Worm (Caenorhabditis elegans) whole organism, L2 larva: ENCODE measurements around the gene C45G9.2.
"Not testable (repeated sequence)": the region's sequence is repeated elsewhere in the genome, so short reads cannot be mapped to it uniquely, and the experiment has no call there.

Source experiments
- C34F6.9 ChIP-seq: fragments of 150-350 bp; optimal IDR thresholded peaks from 2 replicates; lab custom pipeline; 2014; ENCODE audit warnings: missing biosample characterization, missing genetic modification characterization
- F13H6.1 ChIP-seq: sonication (generic microtip); optimal IDR thresholded peaks from 2 replicates; lab custom pipeline; 2016; ENCODE audit warnings: missing genetic modification characterization, missing compliant biosample characterization
- Y55F3AM.14 ChIP-seq: fragments of 200-800 bp; sonication (Bioruptor generic); optimal IDR thresholded peaks from 2 replicates; lab custom pipeline; 2018; ENCODE audit warnings: mild to moderate bottlenecking, missing genetic modification characterization, missing compliant biosample characterization
- ZK546.5 ChIP-seq: sonication (generic microtip); optimal IDR thresholded peaks from 2 replicates; lab custom pipeline; 2017; ENCODE audit warnings: missing biosample characterization, missing genetic modification characterization
- alr-1 ChIP-seq: fragments of 150-350 bp; optimal IDR thresholded peaks from 2 replicates; lab custom pipeline; 2014; ENCODE audit warnings: missing biosample characterization, missing genetic modification characterization
- ama-1 ChIP-seq: fragments of 150-350 bp; optimal IDR thresholded peaks from 2 replicates; lab custom pipeline; 2018; ENCODE audit warnings: inconsistent platforms
- ceh-82 ChIP-seq: fragments of 150-350 bp; optimal IDR thresholded peaks from 2 replicates; lab custom pipeline; 2014; ENCODE audit warnings: missing biosample characterization, missing genetic modification characterization
- crh-2 ChIP-seq: sonication (generic microtip); optimal IDR thresholded peaks from 2 replicates; lab custom pipeline; 2017; ENCODE audit warnings: missing biosample characterization, missing genetic modification characterization
- elt-1 ChIP-seq: fragments of 150-350 bp; optimal IDR thresholded peaks from 2 replicates; lab custom pipeline; 2014; ENCODE audit warnings: missing biosample characterization, missing genetic modification characterization
- elt-3 ChIP-seq: sonication (generic microtip); optimal IDR thresholded peaks from 2 replicates; lab custom pipeline; 2017; ENCODE audit warnings: missing biosample characterization, missing genetic modification characterization
- gmeb-1 ChIP-seq: fragments of 150-350 bp; optimal IDR thresholded peaks from 2 replicates; lab custom pipeline; 2014; ENCODE audit warnings: missing biosample characterization, missing genetic modification characterization
- lin-11 ChIP-seq: fragments of 150-350 bp; sonication (generic microtip); optimal IDR thresholded peaks from 2 replicates; lab custom pipeline; 2014; ENCODE audit warnings: missing biosample characterization, missing genetic modification characterization, inconsistent platforms, mixed read lengths
- lin-39 ChIP-seq: fragments of 150-350 bp; optimal IDR thresholded peaks from 2 replicates; lab custom pipeline; 2014; ENCODE audit warnings: missing biosample characterization, missing genetic modification reagents, missing genetic modification characterization
- mab-5 ChIP-seq: fragments of 150-350 bp; optimal IDR thresholded peaks from 2 replicates; lab custom pipeline; 2014; ENCODE audit warnings: missing biosample characterization, missing genetic modification characterization
- nhr-10 ChIP-seq: sonication (generic microtip); optimal IDR thresholded peaks from 2 replicates; lab custom pipeline; 2017; ENCODE audit warnings: missing biosample characterization, missing genetic modification characterization
- nhr-11 ChIP-seq: fragments of 150-350 bp; optimal IDR thresholded peaks from 2 replicates; lab custom pipeline; 2014; ENCODE audit warnings: missing biosample characterization, missing genetic modification characterization
- nhr-12 ChIP-seq: fragments of 150-350 bp; optimal IDR thresholded peaks from 2 replicates; lab custom pipeline; 2014; ENCODE audit warnings: missing biosample characterization, missing genetic modification characterization
- nhr-21 ChIP-seq: fragments of 150-350 bp; optimal IDR thresholded peaks from 2 replicates; lab custom pipeline; 2014; ENCODE audit warnings: missing biosample characterization, missing genetic modification characterization
- nhr-237 ChIP-seq: fragments of 150-350 bp; optimal IDR thresholded peaks from 2 replicates; lab custom pipeline; 2014; ENCODE audit warnings: missing biosample characterization, missing genetic modification characterization
- nhr-25 ChIP-seq: fragments of 150-350 bp; sonication (generic microtip); optimal IDR thresholded peaks from 3 replicates; lab custom pipeline; 2014; ENCODE audit warnings: missing biosample characterization, missing genetic modification characterization
- nhr-6 ChIP-seq: fragments of 150-350 bp; optimal IDR thresholded peaks from 2 replicates; lab custom pipeline; 2014; ENCODE audit warnings: missing biosample characterization, missing genetic modification characterization
- nhr-77 ChIP-seq: fragments of 150-350 bp; optimal IDR thresholded peaks from 2 replicates; lab custom pipeline; 2014; ENCODE audit warnings: missing biosample characterization, missing genetic modification characterization
- peb-1 ChIP-seq: fragments of 150-350 bp; optimal IDR thresholded peaks from 2 replicates; lab custom pipeline; 2014; ENCODE audit warnings: missing biosample characterization, missing genetic modification characterization
- skn-1 ChIP-seq: sonication (generic microtip); optimal IDR thresholded peaks from 2 replicates; lab custom pipeline; 2017; ENCODE audit warnings: missing biosample characterization, missing genetic modification characterization
- sma-9 ChIP-seq, 2 experiments: fragments of 150-350 bp in 1 of 2; sonication (generic microtip) in 1 of 2; optimal IDR thresholded peaks; 2 replicates each; lab custom pipeline; 2014 to 2016; ENCODE audit warnings: missing genetic modification characterization in 2 of 2, mild to moderate bottlenecking in 1 of 2, missing biosample characterization in 1 of 2, missing compliant biosample characterization in 1 of 2, missing genetic modification reagents in 1 of 2, moderate library complexity in 1 of 2
- unc-39 ChIP-seq: fragments of 150-350 bp; optimal IDR thresholded peaks from 2 replicates; lab custom pipeline; 2014; ENCODE audit warnings: missing biosample characterization, missing genetic modification characterization
- unc-55 ChIP-seq: fragments of 150-350 bp; sonication (generic microtip); optimal IDR thresholded peaks from 3 replicates; lab custom pipeline; 2014; ENCODE audit warnings: missing biosample characterization, missing genetic modification reagents, missing genetic modification characterization
- unc-62 ChIP-seq: fragments of 150-350 bp; optimal IDR thresholded peaks from 2 replicates; lab custom pipeline; 2014; ENCODE audit warnings: missing biosample characterization, missing genetic modification reagents, missing genetic modification characterization
- zag-1 ChIP-seq: fragments of 150-350 bp; optimal IDR thresholded peaks from 2 replicates; lab custom pipeline; 2014; ENCODE audit warnings: missing biosample characterization, missing genetic modification characterization
- ztf-1 ChIP-seq: fragments of 200-800 bp; sonication (Bioruptor generic); conservative IDR thresholded peaks from 2 replicates; pipeline ENCODE4 v1.3.6; 2022; ENCODE audit warnings: missing genetic modification characterization, missing compliant biosample characterization
- ztf-4 ChIP-seq: fragments of 150-350 bp; optimal IDR thresholded peaks from 2 replicates; lab custom pipeline; 2014; ENCODE audit warnings: missing biosample characterization, missing genetic modification characterization

The C45G9.2 gene

DNA sequence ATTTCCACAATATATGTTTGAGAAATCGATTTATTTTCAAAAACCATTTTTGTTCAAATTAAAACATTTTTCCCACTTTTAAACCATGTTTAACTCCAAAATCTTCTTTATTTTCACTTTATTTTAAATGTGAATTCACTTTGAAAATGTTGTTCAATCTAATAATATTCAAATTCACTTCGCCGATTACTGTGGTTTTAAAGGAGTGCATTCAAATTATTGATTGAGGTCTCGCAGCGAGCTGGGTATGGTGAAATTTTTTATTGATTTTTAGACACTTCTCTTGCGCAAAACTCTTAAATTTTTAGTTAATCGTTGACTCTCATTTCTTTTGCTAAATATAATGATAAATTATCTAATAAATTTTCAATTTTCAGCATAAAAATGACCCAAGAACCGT lies 21.1 kb upstream of the C45G9.2 start, which contains the start of gene C45G9.5:
TSS of gene C45G9.5 (plus strand) at position 378 of the 400 bp plus-strand sequence.
- no peak for TF ChIP-seq ceh-82 (tag; lab: Kevin White, UChicago)
- TF ChIP-seq ZK546.5 (tag; lab: Kevin White, UChicago), result no peak
- no peak for TF ChIP-seq F13H6.1
- TF ChIP-seq mab-5 (tag; lab: Kevin White, UChicago), result no peak
- no peak for TF ChIP-seq Y55F3AM.14 (GFP tag; lab: Kevin White, UChicago)

- TF ChIP-seq elt-1 (tag; lab: Kevin White, UChicago) (no peak), F13H6.1 (no peak), peb-1 (tag; lab: Kevin White, UChicago) (no peak), zag-1 (tag; lab: Kevin White, UChicago) (no peak), unc-55 (GFP tag; lab: Kevin White, UChicago) (no peak), nhr-25 (no peak), ztf-1 (GFP tag; lab: Robert Waterston, UW) (no peak), sma-9 (GFP tag; optimal IDR thresholded peaks at IDR 0.05; lab: Kevin White, UChicago) (no peak), sma-9 (tag; optimal IDR thresholded peaks at IDR 0.05; lab: Kevin White, UChicago) (no peak), Y55F3AM.14 (GFP tag; lab: Kevin White, UChicago) (no peak), lin-39 (tag; lab: Kevin White, UChicago) (no peak), ZK546.5 (tag; lab: Kevin White, UChicago) (no peak), alr-1 (no peak), ztf-4 (tag; lab: Kevin White, UChicago) (no peak), nhr-6 (tag; lab: Kevin White, UChicago) (no peak), lin-11 (no peak), nhr-12 (tag; lab: Kevin White, UChicago) (no peak)
- TF ChIP-seq, all 48 proteins: peak for 0
These were observed 16.9 kb upstream of the C45G9.2 start, which contains the start of gene C45G9.15 for ce11 chrIII:5051949-5052348. Gene C45G9.15, minus strand, starts transcription at chrIII:5052049.

- no peak for TF ChIP-seq gmeb-1
- no peak for TF ChIP-seq ama-1 (lab: Kevin White, UChicago)
- no peak for TF ChIP-seq elt-3
- no peak for TF ChIP-seq peb-1 (tag; lab: Kevin White, UChicago)
- no peak for TF ChIP-seq nhr-12 (tag; lab: Kevin White, UChicago)
- TF ChIP-seq nhr-10 (tag; lab: Kevin White, UChicago), result no peak
- no peak for TF ChIP-seq nhr-237
- no peak for TF ChIP-seq nhr-11 (tag; lab: Kevin White, UChicago)
- no peak for TF ChIP-seq F13H6.1
- TF ChIP-seq unc-62 (GFP tag; lab: Kevin White, UChicago), result no peak
- TF ChIP-seq, all 48 proteins: peak for 0
These were observed 15.3 kb upstream of the C45G9.2 start, which contains the start of gene C45G9.8 for ce11 chrIII:5053541-5053940. Gene C45G9.8, minus strand, starts transcription at chrIII:5053641.

DNA sequence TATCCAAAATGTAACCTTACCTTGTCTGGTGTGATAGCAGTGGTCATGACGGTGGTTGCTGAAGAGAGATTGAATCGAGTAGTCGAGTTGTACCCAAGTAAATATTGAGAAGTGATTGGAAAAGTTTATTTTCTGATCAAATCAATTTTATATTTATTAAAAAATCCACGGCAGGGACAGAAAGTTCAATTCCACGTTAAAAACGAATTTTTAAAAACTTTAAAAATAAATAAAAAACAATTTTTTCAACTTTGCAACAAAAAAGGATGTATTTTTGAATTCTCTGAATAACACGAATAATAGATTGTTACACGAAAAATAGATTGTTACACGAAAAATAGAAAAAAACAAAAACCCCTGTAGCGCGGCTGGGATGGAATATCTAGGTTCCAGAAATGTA lies 13.2 kb upstream of the C45G9.2 start, which contains the start of gene C45G9.9:
TSS of gene C45G9.9 (minus strand) at position 101 of the 400 bp plus-strand sequence.
- TF ChIP-seq alr-1; crh-2 (tag; lab: Kevin White, UChicago); nhr-77 (tag; lab: Kevin White, UChicago): not testable (repeated sequence)
- TF ChIP-seq, all 48 proteins: peak for 0; not testable (repeated sequence) for 48

- TF ChIP-seq ama-1 (lab: Kevin White, UChicago) (no peak), mab-5 (tag; lab: Kevin White, UChicago) (no peak), nhr-11 (tag; lab: Kevin White, UChicago) (no peak), unc-39 (tag; lab: Kevin White, UChicago) (no peak), C34F6.9 (no peak), crh-2 (tag; lab: Kevin White, UChicago) (no peak)
These were observed 7.1 kb upstream of the C45G9.2 start, which contains the start of gene C45G9.10 for ce11 chrIII:5061798-5062197. Gene C45G9.10, minus strand, starts transcription at chrIII:5061898.

- not testable (repeated sequence) for TF ChIP-seq skn-1, alr-1, nhr-21
These were observed 6.5 kb upstream of the C45G9.2 start, which contains the start of gene C45G9.4 for ce11 chrIII:5062406-5062805. Gene C45G9.4, plus strand, starts transcription at chrIII:5062706.
